Worm (Caenorhabditis elegans) whole organism, young adult: ENCODE results near the gene Y54G2A.12.

Experiments
- Y79H2A.3 ChIP-seq: fragments of 200-800 bp; sonication (Bioruptor generic); conservative IDR thresholded peaks from 2 replicates; pipeline ENCODE4 v1.3.6; 2022; ENCODE audit warnings: missing genetic modification reagents, missing genetic modification characterization, missing compliant biosample characterization
- Y95B8A.8 ChIP-seq: fragments of 200-800 bp; sonication (Bioruptor generic); IDR thresholded peaks from 2 replicates; pipeline ENCODE4 v1.3.6; 2022; ENCODE audit warnings: missing genetic modification reagents, missing genetic modification characterization, missing compliant biosample characterization
- chd-7 ChIP-seq: sonication (generic microtip); optimal IDR thresholded peaks from 2 replicates; lab custom pipeline; 2016; ENCODE audit warnings: mild to moderate bottlenecking, missing genetic modification characterization, moderate library complexity, missing compliant biosample characterization
- madf-3 ChIP-seq: fragments of 200-800 bp; sonication (Bioruptor generic); IDR thresholded peaks from 2 replicates; pipeline ENCODE4 v1.3.6; 2022; ENCODE audit warnings: missing genetic modification reagents, missing genetic modification characterization, missing compliant biosample characterization
- pha-4 ChIP-seq: fragments of 150-350 bp; sonication (generic microtip); optimal IDR thresholded peaks from 2 replicates; lab custom pipeline; 2014; ENCODE audit warnings: missing biosample characterization, missing genetic modification reagents, missing genetic modification characterization

ce11 chrIV:2817038-2817437 lies 34.4 kb upstream of the Y54G2A.12 start:
- TF ChIP-seq chd-7 (tag; lab: Kevin White, UChicago): peak; percentile 12
- TF ChIP-seq madf-3 (GFP tag; lab: Robert Waterston, UW): no peak
- no peak for TF ChIP-seq Y79H2A.3 (GFP tag; lab: Robert Waterston, UW)
- no peak for TF ChIP-seq pha-4 (tag; lab: Kevin White, UChicago)
- TF ChIP-seq Y95B8A.8 (GFP tag; lab: Robert Waterston, UW): no peak
